Fruit fly (Drosophila melanogaster) whole organism, embryonic: Measurements from ENCODE around the gene CG43322.
A peak's percentile ranks its signal among the peaks of the same experiment; 100 is the strongest.

ENCODE experiments used
- Ada2b ChIP-seq: fragments of 200-800 bp; sonication (Bioruptor generic); IDR thresholded peaks from 2 replicates; pipeline ENCODE4 v1.3.6; 2022; ENCODE audit warnings: missing biosample characterization, missing genetic modification characterization
- B-H1 ChIP-seq: fragments of 200-800 bp; sonication (Bioruptor generic); IDR thresholded peaks from 3 replicates; pipeline ENCODE4 v1.3.6; 2022; ENCODE audit warnings: missing biosample characterization, missing genetic modification characterization
- Blimp-1 ChIP-seq: fragments of 200-800 bp; sonication (Bioruptor generic); optimal IDR thresholded peaks from 3 replicates; lab custom pipeline; 2018; ENCODE audit warnings: missing biosample characterization, missing genetic modification characterization, mild to moderate bottlenecking, moderate library complexity, missing genetic modification reagents
- Bteb2 ChIP-seq: fragments of 200-800 bp; sonication (Bioruptor generic); optimal IDR thresholded peaks from 2 replicates; lab custom pipeline; 2016; ENCODE audit warnings: missing biosample characterization, missing genetic modification characterization
- CG10543 ChIP-seq: fragments of 200-800 bp; sonication (Bioruptor generic); optimal IDR thresholded peaks from 3 replicates; lab custom pipeline; 2017; ENCODE audit warnings: missing biosample characterization, mild to moderate bottlenecking, missing genetic modification characterization, moderate library complexity
- CG15514 ChIP-seq: fragments of 200-800 bp; sonication (Bioruptor generic); optimal IDR thresholded peaks from 3 replicates; lab custom pipeline; 2017; ENCODE audit warnings: missing biosample characterization, missing genetic modification characterization, mild to moderate bottlenecking, moderate library complexity, missing genetic modification reagents
- CG17359 ChIP-seq: fragments of 200-800 bp; sonication (Bioruptor generic); optimal IDR thresholded peaks from 3 replicates; lab custom pipeline; 2018; ENCODE audit warnings: missing biosample characterization, mild to moderate bottlenecking, missing genetic modification characterization, moderate library complexity
- CG17361 ChIP-seq: fragments of 200-800 bp; sonication (Bioruptor generic); IDR thresholded peaks from 3 replicates; pipeline ENCODE4 v1.3.6; 2022; ENCODE audit warnings: missing biosample characterization, missing genetic modification characterization
- CG18599 ChIP-seq: fragments of 200-800 bp; sonication (Bioruptor generic); optimal IDR thresholded peaks from 3 replicates; lab custom pipeline; 2017; ENCODE audit warnings: missing biosample characterization, missing genetic modification characterization, mild to moderate bottlenecking, moderate library complexity, missing genetic modification reagents
- CG2202 ChIP-seq: fragments of 200-800 bp; sonication (Bioruptor generic); optimal IDR thresholded peaks from 2 replicates; lab custom pipeline; 2018; ENCODE audit warnings: missing biosample characterization, mild to moderate bottlenecking, missing genetic modification characterization
- CG2678 ChIP-seq: fragments of 200-800 bp; sonication (Bioruptor generic); optimal IDR thresholded peaks from 3 replicates; lab custom pipeline; 2019; ENCODE audit warnings: missing biosample characterization, mild to moderate bottlenecking, missing genetic modification characterization, moderate library complexity
- CG31224 ChIP-seq: fragments of 200-800 bp; sonication (Bioruptor generic); IDR thresholded peaks from 2 replicates; pipeline ENCODE4 v1.3.6; 2022; ENCODE audit warnings: missing biosample characterization, missing genetic modification characterization
- CG31365 ChIP-seq: fragments of 200-800 bp; sonication (Bioruptor generic); optimal IDR thresholded peaks from 2 replicates; lab custom pipeline; 2018; ENCODE audit warnings: missing biosample characterization, mild to moderate bottlenecking, missing genetic modification characterization
- CG3726 ChIP-seq: fragments of 200-800 bp; sonication (Bioruptor generic); IDR thresholded peaks from 3 replicates; pipeline ENCODE4, ENCODE4 v1.3.6; 2022; ENCODE audit warnings: missing biosample characterization, missing genetic modification characterization
- CG4707 ChIP-seq: fragments of 200-800 bp; sonication (Bioruptor generic); optimal IDR thresholded peaks from 2 replicates; lab custom pipeline; 2018; ENCODE audit warnings: missing biosample characterization, mild to moderate bottlenecking, missing genetic modification characterization, moderate library complexity
- CG4854 ChIP-seq: fragments of 200-800 bp; sonication (Bioruptor generic); optimal IDR thresholded peaks from 2 replicates; lab custom pipeline; 2016; ENCODE audit warnings: missing biosample characterization, missing genetic modification characterization, inconsistent platforms
- CG5953 ChIP-seq: fragments of 200-800 bp; sonication (Bioruptor generic); IDR thresholded peaks from 2 replicates; pipeline ENCODE4 v1.3.6; 2022; ENCODE audit warnings: missing biosample characterization, missing genetic modification characterization
- CG6272 ChIP-seq: fragments of 200-800 bp; sonication (Bioruptor generic); IDR thresholded peaks from 2 replicates; pipeline ENCODE4 v1.3.6; 2022; ENCODE audit warnings: missing biosample characterization, missing genetic modification characterization
- CG6791 ChIP-seq: fragments of 200-800 bp; sonication (Bioruptor generic); IDR thresholded peaks from 3 replicates; pipeline ENCODE4 v1.3.6; 2022; ENCODE audit warnings: missing biosample characterization, missing genetic modification characterization; ENCODE audit not compliant: partially characterized antibody
- CG7963 ChIP-seq: fragments of 200-800 bp; sonication (Bioruptor generic); IDR thresholded peaks from 3 replicates; pipeline ENCODE4 v1.3.6; 2022; ENCODE audit warnings: missing biosample characterization, missing genetic modification characterization; ENCODE audit not compliant: partially characterized antibody
- CG8359 ChIP-seq: fragments of 200-800 bp; sonication (Bioruptor generic); optimal IDR thresholded peaks from 2 replicates; lab custom pipeline; 2017; ENCODE audit warnings: missing biosample characterization, mild to moderate bottlenecking, missing genetic modification characterization, borderline replicate concordance
- CG8388 ChIP-seq: fragments of 200-800 bp; sonication (Bioruptor generic); optimal IDR thresholded peaks from 2 replicates; lab custom pipeline; 2019; ENCODE audit warnings: missing biosample characterization, mild to moderate bottlenecking, missing genetic modification characterization, moderate library complexity
- Chrac-16 ChIP-seq: fragments of 200-800 bp; sonication (Bioruptor generic); optimal IDR thresholded peaks from 3 replicates; lab custom pipeline; 2016; ENCODE audit warnings: missing biosample characterization, missing genetic modification characterization
- Dbx ChIP-seq: fragments of 200-800 bp; sonication (Bioruptor generic); IDR thresholded peaks from 3 replicates; pipeline ENCODE4 v1.3.6; 2022; ENCODE audit warnings: missing biosample characterization, missing genetic modification characterization
- Drgx ChIP-seq: fragments of 200-800 bp; sonication (Bioruptor generic); IDR thresholded peaks from 2 replicates; pipeline ENCODE4 v1.3.6; 2022; ENCODE audit warnings: missing biosample characterization, missing genetic modification characterization
- E2f2 ChIP-seq: fragments of 200-800 bp; sonication (Bioruptor generic); IDR thresholded peaks from 2 replicates; pipeline ENCODE4 v1.3.6; 2022; ENCODE audit warnings: missing biosample characterization, missing genetic modification characterization
- Gug ChIP-seq: fragments of 200-800 bp; sonication (Bioruptor generic); IDR thresholded peaks from 4 replicates; pipeline ENCODE4 v1.3.6; 2022; ENCODE audit warnings: missing biosample characterization, missing genetic modification characterization
- H15 ChIP-seq: fragments of 200-800 bp; sonication (Bioruptor generic); IDR thresholded peaks from 3 replicates; pipeline ENCODE4 v1.3.6; 2022; ENCODE audit warnings: missing biosample characterization, missing genetic modification characterization
- HHEX ChIP-seq: fragments of 200-800 bp; sonication (Bioruptor generic); optimal IDR thresholded peaks from 3 replicates; lab custom pipeline; 2017; ENCODE audit warnings: missing biosample characterization, mild to moderate bottlenecking, missing genetic modification characterization, missing genetic modification reagents
- Hand ChIP-seq: fragments of 200-800 bp; sonication (Bioruptor generic); optimal IDR thresholded peaks from 2 replicates; lab custom pipeline; 2017; ENCODE audit warnings: mild to moderate bottlenecking, missing biosample characterization, missing genetic modification reagents, missing genetic modification characterization
- NC2β ChIP-seq: fragments of 200-800 bp; sonication (Bioruptor generic); optimal IDR thresholded peaks from 2 replicates; lab custom pipeline; 2016; ENCODE audit warnings: missing biosample characterization, missing genetic modification characterization
- Opbp ChIP-seq: fragments of 200-800 bp; sonication (Bioruptor generic); IDR thresholded peaks from 3 replicates; pipeline ENCODE4 v1.3.6; 2022; ENCODE audit warnings: missing biosample characterization, missing genetic modification characterization; ENCODE audit not compliant: partially characterized antibody
- Rfx ChIP-seq: fragments of 200-800 bp; sonication (Bioruptor generic); IDR thresholded peaks from 2 replicates; pipeline ENCODE4 v1.3.6; 2022; ENCODE audit warnings: missing biosample characterization, missing genetic modification characterization
- ase ChIP-seq: fragments of 200-800 bp; sonication (Bioruptor generic); IDR thresholded peaks from 3 replicates; pipeline ENCODE4 v1.3.6; 2022; ENCODE audit warnings: missing biosample characterization, missing genetic modification characterization
- bbx ChIP-seq: fragments of 200-800 bp; sonication (Bioruptor generic); IDR thresholded peaks from 2 replicates; pipeline ENCODE4 v1.3.6; 2022; ENCODE audit warnings: missing biosample characterization, missing genetic modification characterization; ENCODE audit not compliant: partially characterized antibody
- danr ChIP-seq: fragments of 200-800 bp; sonication (Bioruptor generic); IDR thresholded peaks from 2 replicates; pipeline ENCODE4 v1.3.6; 2022; ENCODE audit warnings: missing biosample characterization, missing genetic modification characterization
- dpn ChIP-seq, 2 experiments: fragments of 200-800 bp; sonication (Bioruptor generic); optimal IDR thresholded peaks; 3 replicates each; lab custom pipeline; 2016; ENCODE audit warnings: missing biosample characterization in 2 of 2, missing genetic modification characterization in 2 of 2
- ewg ChIP-seq: fragments of 200-800 bp; sonication (Bioruptor generic); optimal IDR thresholded peaks from 3 replicates; lab custom pipeline; 2017; ENCODE audit warnings: mild to moderate bottlenecking, missing biosample characterization, missing genetic modification reagents, missing genetic modification characterization
- fd102C ChIP-seq: fragments of 200-800 bp; sonication (Bioruptor generic); optimal IDR thresholded peaks from 2 replicates; lab custom pipeline; 2018; ENCODE audit warnings: missing biosample characterization, mild to moderate bottlenecking, missing genetic modification characterization, moderate library complexity
- gcm ChIP-seq: fragments of 200-800 bp; sonication (Bioruptor generic); optimal IDR thresholded peaks from 2 replicates; lab custom pipeline; 2019; ENCODE audit warnings: missing biosample characterization, mild to moderate bottlenecking, missing genetic modification characterization, moderate library complexity
- gsb-n ChIP-seq: fragments of 200-800 bp; sonication (Bioruptor generic); optimal IDR thresholded peaks from 3 replicates; lab custom pipeline; 2018; ENCODE audit warnings: missing biosample characterization, mild to moderate bottlenecking, missing genetic modification characterization
- luna ChIP-seq: fragments of 200-800 bp; sonication (Bioruptor generic); optimal IDR thresholded peaks from 2 replicates; lab custom pipeline; 2016; ENCODE audit warnings: missing biosample characterization, missing genetic modification characterization
- maf-S ChIP-seq: fragments of 200-800 bp; sonication (Bioruptor generic); optimal IDR thresholded peaks from 2 replicates; lab custom pipeline; 2016; ENCODE audit warnings: missing biosample characterization, missing genetic modification characterization
- mam ChIP-seq: fragments of 200-800 bp; sonication (Bioruptor generic); optimal IDR thresholded peaks from 3 replicates; lab custom pipeline; 2016; ENCODE audit warnings: missing biosample characterization, missing genetic modification characterization
- nmo ChIP-seq: fragments of 200-800 bp; sonication (Bioruptor generic); optimal IDR thresholded peaks from 2 replicates; lab custom pipeline; 2018; ENCODE audit warnings: missing biosample characterization, mild to moderate bottlenecking, missing genetic modification characterization, moderate library complexity
- sens ChIP-seq: fragments of 200-800 bp; sonication (Bioruptor generic); peaks from one replicate; lab custom pipeline; 2016; ENCODE audit warnings: missing biosample characterization, missing genetic modification characterization
- slbo ChIP-seq: fragments of 200-800 bp; sonication (Bioruptor generic); IDR thresholded peaks from 2 replicates; pipeline ENCODE4 v1.3.6; 2022; ENCODE audit warnings: missing biosample characterization, missing genetic modification characterization
- so ChIP-seq: fragments of 200-800 bp; sonication (Bioruptor generic); IDR thresholded peaks from 3 replicates; pipeline ENCODE4 v1.3.6; 2022; ENCODE audit warnings: missing biosample characterization, missing genetic modification characterization
- sob ChIP-seq: fragments of 200-800 bp; sonication (Bioruptor generic); IDR thresholded peaks from 2 replicates; pipeline ENCODE4 v1.3.6; 2022; ENCODE audit warnings: missing biosample characterization, missing genetic modification characterization
- wor ChIP-seq: fragments of 200-800 bp; sonication (Bioruptor generic); IDR thresholded peaks from 2 replicates; pipeline ENCODE4 v1.3.6; 2022; ENCODE audit warnings: missing biosample characterization, missing genetic modification characterization

The CG43322 gene

dm6 chr2L:7039342-7039684 is 26.1 kb downstream of the CG43322 start (continued):
- TF ChIP-seq CG8388 (GFP tag; lab: Kevin White, UChicago) = peak; percentile 61
- peak; percentile 27; the same call in 1 of the 2 replicates for TF ChIP-seq wor (GFP tag; lab: Robert Waterston, UW)
- peak; percentile 31; the same call in 1 of the 3 replicates for TF ChIP-seq Dbx (GFP tag; lab: Robert Waterston, UW)
- TF ChIP-seq Gug (GFP tag; lab: Robert Waterston, UW) = peak; percentile 48; the same call in 3 of the 4 replicates
- TF ChIP-seq CG17361 (GFP tag; lab: Robert Waterston, UW) = peak; percentile 54; the same call in 2 of the 3 replicates
- TF ChIP-seq Ada2b (GFP tag; lab: Robert Waterston, UW) = peak; percentile 66
- TF ChIP-seq CG8359 (GFP tag; lab: Kevin White, UChicago) = no peak
- peak; percentile 60; the same call in 1 of the 2 replicates for TF ChIP-seq sob (GFP tag; lab: Robert Waterston, UW)
- TF ChIP-seq Opbp (GFP tag; lab: Robert Waterston, UW) = no peak
- peak; percentile 70 for TF ChIP-seq Rfx
- TF ChIP-seq Drgx (GFP tag; lab: Robert Waterston, UW) = peak; percentile 54
- 0 out of 2 replicates have a peak, but pooled peaks have one; percentile 30 for TF ChIP-seq E2f2 (GFP tag; lab: Robert Waterston, UW)
- TF ChIP-seq CG5953 = no peak
- peak; percentile 12 for TF ChIP-seq gcm (GFP tag; lab: Kevin White, UChicago)
- peak; percentile 4 for TF ChIP-seq gsb-n
- peak; percentile 41 for TF ChIP-seq ewg (GFP tag; lab: Kevin White, UChicago)
- peak; percentile 39 for TF ChIP-seq CG15514 (GFP tag; lab: Kevin White, UChicago)
- TF ChIP-seq CG3726 (GFP tag; lab: Robert Waterston, UW) = 0 out of 3 replicates have a peak, but pooled peaks have one; percentile 42
- peak; percentile 19 for TF ChIP-seq HHEX (GFP tag; lab: Kevin White, UChicago)
- TF ChIP-seq danr = peak; percentile 55; the same call in 1 of the 2 replicates
- peak; percentile 33 for TF ChIP-seq Bteb2
- TF ChIP-seq fd102C (GFP tag; lab: Kevin White, UChicago) = no peak
- peak; percentile 5 for TF ChIP-seq CG4854 (GFP tag; lab: Kevin White, UChicago)
- TF ChIP-seq ase (GFP tag; lab: Robert Waterston, UW) = 0 out of 3 replicates have a peak, but pooled peaks have one; percentile 51
- TF ChIP-seq CG17359 = peak; percentile 58
- TF ChIP-seq CG2678 (tag; lab: Kevin White, UChicago) = peak; percentile 68
- no peak for TF ChIP-seq CG10543 (GFP tag; lab: Kevin White, UChicago)
- TF ChIP-seq CG31224 (GFP tag; lab: Robert Waterston, UW) = no peak
- TF ChIP-seq luna (GFP tag; lab: Kevin White, UChicago) = no peak
- TF ChIP-seq maf-S = peak; percentile 48
- peak; percentile 38 for TF ChIP-seq NC2β (GFP tag; lab: Kevin White, UChicago)
- TF ChIP-seq CG7963 = no peak
- peak; percentile 51 for TF ChIP-seq Chrac-16
- no peak for TF ChIP-seq CG4707 (GFP tag; lab: Kevin White, UChicago)
- peak; percentile 21 for TF ChIP-seq CG2202
- peak; percentile 61 for TF ChIP-seq slbo (GFP tag; lab: Robert Waterston, UW)
- TF ChIP-seq nmo (GFP tag; lab: Kevin White, UChicago) = peak; percentile 37
- peak; percentile 65; the same call in 1 of the 3 replicates for TF ChIP-seq so (GFP tag; lab: Robert Waterston, UW)
- TF ChIP-seq CG18599 (GFP tag; lab: Kevin White, UChicago) = peak; percentile 52
- TF ChIP-seq B-H1 = peak; percentile 48; the same call in 1 of the 3 replicates
- peak; percentile 36; the same call in 1 of the 2 replicates for TF ChIP-seq CG6272 (GFP tag; lab: Robert Waterston, UW)
- TF ChIP-seq mam (GFP tag; lab: Kevin White, UChicago) = peak; percentile 22
- TF ChIP-seq dpn (GFP tag; optimal IDR thresholded peaks at IDR 0.05; lab: Kevin White, UChicago) = peak; percentile 49 to 76
- no peak; the same call in 2 of the 3 replicates for TF ChIP-seq H15 (GFP tag; lab: Robert Waterston, UW)
- no peak for TF ChIP-seq bbx (GFP tag; lab: Robert Waterston, UW)
- no peak for TF ChIP-seq CG31365 (tag; lab: Kevin White, UChicago)
- TF ChIP-seq sens = peak; percentile 89
- no peak for TF ChIP-seq CG6791 (GFP tag; lab: Robert Waterston, UW)
- peak; percentile 57 for TF ChIP-seq Blimp-1 (GFP tag; lab: Kevin White, UChicago)
- no peak for TF ChIP-seq Hand (GFP tag; lab: Kevin White, UChicago)
